Fruit fly (Drosophila melanogaster) whole organism, wandering third instar larva: ENCODE data around the gene COX7AL2.

Experiments used
- Dif ChIP-seq: fragments of 200-275, 200-300 bp; sonication (Bioruptor generic); optimal IDR thresholded peaks from 2 replicates; lab custom pipeline; 2018; ENCODE audit warnings: missing biosample characterization, missing genetic modification characterization; ENCODE audit not compliant: partially characterized antibody
- OdsH ChIP-seq: fragments of 200-800 bp; sonication (Bioruptor generic); optimal IDR thresholded peaks from 2 replicates; lab custom pipeline; 2016; ENCODE audit warnings: missing biosample characterization, mild to moderate bottlenecking, missing genetic modification characterization
- dsf ChIP-seq: sonication (Bioruptor generic); optimal IDR thresholded peaks from 2 replicates; lab custom pipeline; 2016; ENCODE audit warnings: missing biosample characterization, missing genetic modification characterization, borderline replicate concordance
- foxo ChIP-seq, 2 experiments: fragments of 200-800 bp; sonication (Bioruptor generic); optimal IDR thresholded peaks; 2 replicates in 1 of 2; 3 replicates in 1 of 2; lab custom pipeline; 2016 to 2017; ENCODE audit warnings: missing biosample characterization in 2 of 2, missing genetic modification characterization in 2 of 2
- jim ChIP-seq: fragments of 175-275, 200-325 bp; sonication (Bioruptor generic); optimal IDR thresholded peaks from 2 replicates; lab custom pipeline; 2016; ENCODE audit warnings: missing biosample characterization, mild to moderate bottlenecking, missing genetic modification characterization
- sage ChIP-seq: fragments of 200-800 bp; sonication (Bioruptor generic); optimal IDR thresholded peaks from 2 replicates; lab custom pipeline; 2016; ENCODE audit warnings: missing biosample characterization, mild to moderate bottlenecking, missing genetic modification characterization
- sv ChIP-seq: fragments of 200-800 bp; sonication (Bioruptor generic); optimal IDR thresholded peaks from 3 replicates; lab custom pipeline; 2016; ENCODE audit warnings: missing biosample characterization, missing genetic modification characterization
- usp ChIP-seq: fragments of >200 bp; optimal IDR thresholded peaks from 2 replicates; lab custom pipeline; 2017; ENCODE audit warnings: missing biosample characterization, missing genetic modification characterization

DNA sequence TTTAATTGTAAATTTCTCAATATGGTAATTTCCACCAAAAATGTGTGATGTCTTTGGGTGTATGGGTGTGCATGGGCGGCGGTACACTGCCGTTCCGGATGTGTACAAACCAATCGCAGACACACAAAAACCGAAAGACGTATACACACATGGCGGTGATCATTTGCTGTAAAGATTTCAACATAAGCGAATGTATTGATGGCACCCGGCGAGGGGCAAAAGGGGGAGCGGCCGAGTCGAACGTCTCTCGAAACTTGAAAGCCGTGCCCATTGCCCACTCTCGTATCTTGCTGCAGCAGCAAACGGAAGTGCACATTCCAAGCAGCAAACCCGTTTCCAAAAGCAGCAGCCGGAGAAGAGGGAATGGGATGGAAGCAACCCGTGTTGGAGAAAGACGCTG lies 35.4 kb downstream of the COX7AL2 start:
- TF ChIP-seq OdsH (GFP tag; lab: Kevin White, UChicago) (no peak), foxo (GFP tag; optimal IDR thresholded peaks at IDR 0.05; lab: Kevin White, UChicago) (no peak), Dif (GFP tag; lab: Kevin White, UChicago) (peak; percentile 48), usp (no peak), sage (GFP tag; lab: Kevin White, UChicago) (peak; percentile 0), sv (GFP tag; lab: Kevin White, UChicago) (no peak), jim (GFP tag; lab: Kevin White, UChicago) (no peak), dsf (GFP tag; lab: Kevin White, UChicago) (no peak)
